Fruit fly (Drosophila melanogaster) whole organism, wandering third instar larva: ENCODE measurements around the gene Atg8a.

ENCODE experiments used
- CG32264 ChIP-seq: fragments of 200-800 bp; sonication (Bioruptor generic); optimal IDR thresholded peaks from 2 replicates; lab custom pipeline; 2016; ENCODE audit warnings: missing biosample characterization, missing genetic modification characterization
- CG9705 ChIP-seq: fragments of 200-800 bp; sonication (Bioruptor generic); optimal IDR thresholded peaks from 2 replicates; lab custom pipeline; 2018; ENCODE audit warnings: missing biosample characterization, mild to moderate bottlenecking, missing genetic modification characterization
- CrebA ChIP-seq: fragments of 200-800 bp; sonication (Bioruptor generic); optimal IDR thresholded peaks from 2 replicates; lab custom pipeline; 2016; ENCODE audit warnings: missing biosample characterization, mild to moderate bottlenecking, missing genetic modification characterization, borderline replicate concordance
- Dfd ChIP-seq: fragments of >200 bp; optimal IDR thresholded peaks from 2 replicates; lab custom pipeline; 2017; ENCODE audit warnings: missing biosample characterization, missing genetic modification characterization
- Dif ChIP-seq: fragments of 200-275, 200-300 bp; sonication (Bioruptor generic); optimal IDR thresholded peaks from 2 replicates; lab custom pipeline; 2018; ENCODE audit warnings: missing biosample characterization, missing genetic modification characterization; ENCODE audit not compliant: partially characterized antibody
- GATAd ChIP-seq: sonication (Bioruptor generic); optimal IDR thresholded peaks from 2 replicates; lab custom pipeline; 2016; ENCODE audit warnings: missing biosample characterization, missing genetic modification characterization
- HLH106 ChIP-seq: fragments of 200-800 bp; optimal IDR thresholded peaks from 3 replicates; lab custom pipeline; 2019; ENCODE audit warnings: missing biosample characterization, mild to moderate bottlenecking, missing genetic modification characterization, moderate library complexity
- Hr78 ChIP-seq: fragments of >200 bp; optimal IDR thresholded peaks from 2 replicates; lab custom pipeline; 2017; ENCODE audit warnings: missing biosample characterization, missing genetic modification characterization
- Hr83 ChIP-seq: fragments of 200-300 bp; sonication (Bioruptor generic); optimal IDR thresholded peaks from 2 replicates; lab custom pipeline; 2016; ENCODE audit warnings: missing biosample characterization, mild to moderate bottlenecking, missing genetic modification characterization, moderate library complexity; ENCODE audit not compliant: poor library complexity, severe bottlenecking
- Mio ChIP-seq: sonication (Bioruptor generic); optimal IDR thresholded peaks from 2 replicates; lab custom pipeline; 2016; ENCODE audit warnings: missing biosample characterization, missing genetic modification characterization
- Myc ChIP-seq: fragments of >200 bp; optimal IDR thresholded peaks from 2 replicates; lab custom pipeline; 2017
- N ChIP-seq: fragments of >200 bp; optimal IDR thresholded peaks from 2 replicates; lab custom pipeline; 2018; ENCODE audit warnings: missing biosample characterization, missing external identifiers, missing genetic modification characterization
- OdsH ChIP-seq: fragments of 200-800 bp; sonication (Bioruptor generic); optimal IDR thresholded peaks from 2 replicates; lab custom pipeline; 2016; ENCODE audit warnings: missing biosample characterization, mild to moderate bottlenecking, missing genetic modification characterization
- Rel ChIP-seq, 2 experiments: fragments of 200-800 bp; sonication (Bioruptor generic) in 1 of 2; optimal IDR thresholded peaks; 2 replicates in 1 of 2; 3 replicates in 1 of 2; lab custom pipeline; 2016 to 2019; ENCODE audit warnings: mild to moderate bottlenecking in 2 of 2, missing biosample characterization in 2 of 2, missing genetic modification characterization in 2 of 2, moderate library complexity in 1 of 2
- Sp1 ChIP-seq: fragments of 200-800 bp; sonication (Bioruptor generic); optimal IDR thresholded peaks from 3 replicates; lab custom pipeline; 2019; ENCODE audit warnings: missing biosample characterization, mild to moderate bottlenecking, missing genetic modification characterization, moderate library complexity
- br ChIP-seq: fragments of 200-800 bp; sonication (Bioruptor generic); optimal IDR thresholded peaks from 2 replicates; lab custom pipeline; 2016; ENCODE audit warnings: missing biosample characterization, missing genetic modification characterization
- dmrt93B ChIP-seq: fragments of 200-800 bp; sonication (Bioruptor generic); optimal IDR thresholded peaks from 2 replicates; lab custom pipeline; 2018; ENCODE audit warnings: missing biosample characterization, mild to moderate bottlenecking, missing genetic modification characterization
- dsf ChIP-seq: sonication (Bioruptor generic); optimal IDR thresholded peaks from 2 replicates; lab custom pipeline; 2016; ENCODE audit warnings: missing biosample characterization, missing genetic modification characterization, borderline replicate concordance
- ey ChIP-seq: fragments of 200-800 bp; sonication (Bioruptor generic); optimal IDR thresholded peaks from 2 replicates; lab custom pipeline; 2016; ENCODE audit warnings: missing biosample characterization, missing genetic modification characterization
- foxo ChIP-seq, 2 experiments: fragments of 200-800 bp; sonication (Bioruptor generic); optimal IDR thresholded peaks; 2 replicates in 1 of 2; 3 replicates in 1 of 2; lab custom pipeline; 2016 to 2017; ENCODE audit warnings: missing biosample characterization in 2 of 2, missing genetic modification characterization in 2 of 2
- fru ChIP-seq: fragments of 200-800 bp; sonication (Bioruptor generic); optimal IDR thresholded peaks from 3 replicates; lab custom pipeline; 2016; ENCODE audit warnings: missing biosample characterization, mild to moderate bottlenecking, missing genetic modification characterization
- h ChIP-seq: fragments of 200-800 bp; sonication (Bioruptor generic); optimal IDR thresholded peaks from 3 replicates; lab custom pipeline; 2016; ENCODE audit warnings: missing biosample characterization, mild to moderate bottlenecking, missing genetic modification characterization
- jim ChIP-seq: fragments of 175-275, 200-325 bp; sonication (Bioruptor generic); optimal IDR thresholded peaks from 2 replicates; lab custom pipeline; 2016; ENCODE audit warnings: missing biosample characterization, mild to moderate bottlenecking, missing genetic modification characterization
- pan ChIP-seq: fragments of >200 bp; optimal IDR thresholded peaks from 2 replicates; lab custom pipeline; 2017
- psq ChIP-seq: fragments of 200-800 bp; sonication (Bioruptor generic); optimal IDR thresholded peaks from 3 replicates; lab custom pipeline; 2017; ENCODE audit warnings: missing biosample characterization, mild to moderate bottlenecking, missing genetic modification characterization, moderate library complexity
- rgr ChIP-seq: fragments of 200-800 bp; sonication (Bioruptor generic); optimal IDR thresholded peaks from 3 replicates; lab custom pipeline; 2016; ENCODE audit warnings: missing biosample characterization, mild to moderate bottlenecking, missing genetic modification characterization
- sage ChIP-seq: fragments of 200-800 bp; sonication (Bioruptor generic); optimal IDR thresholded peaks from 2 replicates; lab custom pipeline; 2016; ENCODE audit warnings: missing biosample characterization, mild to moderate bottlenecking, missing genetic modification characterization
- sv ChIP-seq: fragments of 200-800 bp; sonication (Bioruptor generic); optimal IDR thresholded peaks from 3 replicates; lab custom pipeline; 2016; ENCODE audit warnings: missing biosample characterization, missing genetic modification characterization
- tai ChIP-seq: sonication (Bioruptor generic); optimal IDR thresholded peaks from 2 replicates; lab custom pipeline; 2016; ENCODE audit warnings: missing biosample characterization, missing genetic modification characterization
- woc ChIP-seq: sonication (Bioruptor generic); optimal IDR thresholded peaks from 2 replicates; lab custom pipeline; 2016; ENCODE audit warnings: missing biosample characterization, mild to moderate bottlenecking, missing genetic modification characterization

The Atg8a gene

dm6 chrX:10801827-10802456, 33.8 kb upstream of the Atg8a start:
- TF ChIP-seq pan (lab: Kevin White, UChicago) (no peak), HLH106 (tag; lab: Kevin White, UChicago) (no peak), CrebA (GFP tag; lab: Kevin White, UChicago) (no peak), CG9705 (GFP tag; lab: Kevin White, UChicago) (no peak), CG32264 (no peak), Rel (GFP tag; optimal IDR thresholded peaks at IDR 0.05; lab: Kevin White, UChicago) (no peak), Rel (tag; optimal IDR thresholded peaks at IDR 0.05; lab: Kevin White, UChicago) (no peak), Hr83 (GFP tag; lab: Kevin White, UChicago) (no peak), foxo (GFP tag; optimal IDR thresholded peaks at IDR 0.05; lab: Kevin White, UChicago) (no peak), Hr78 (GFP tag; lab: Kevin White, UChicago) (no peak)
- TF ChIP-seq, all 38 proteins: peak for 0

DNA sequence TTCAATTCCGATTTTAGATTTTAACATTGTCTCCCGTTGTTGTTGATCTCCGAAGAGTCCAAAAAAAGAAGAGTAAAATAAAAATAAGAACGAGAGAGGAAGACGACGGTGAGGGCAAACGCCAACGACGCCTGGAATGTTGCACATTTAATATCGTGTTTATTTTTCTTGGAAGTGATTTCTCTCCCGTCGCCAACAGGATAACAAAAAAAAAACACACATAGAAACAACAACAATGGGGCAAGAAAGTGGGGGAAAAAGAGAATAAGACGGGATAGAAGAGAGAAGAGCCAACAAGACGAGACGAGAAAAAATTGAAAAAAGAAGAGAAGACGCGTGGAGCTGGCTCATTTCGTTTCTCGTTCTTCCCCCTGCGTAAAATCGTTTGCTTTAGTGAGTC, 32.9 kb upstream of the Atg8a start:
- TF ChIP-seq Rel (GFP tag; optimal IDR thresholded peaks at IDR 0.05; lab: Kevin White, UChicago) = no peak
- peak; percentile 33 for TF ChIP-seq Rel (tag; optimal IDR thresholded peaks at IDR 0.05; lab: Kevin White, UChicago)
- peak; percentile 0 for TF ChIP-seq Dif (GFP tag; lab: Kevin White, UChicago)
- TF ChIP-seq rgr (GFP tag; lab: Kevin White, UChicago) = no peak
- peak; percentile 73 for TF ChIP-seq psq (GFP tag; lab: Kevin White, UChicago)

DNA sequence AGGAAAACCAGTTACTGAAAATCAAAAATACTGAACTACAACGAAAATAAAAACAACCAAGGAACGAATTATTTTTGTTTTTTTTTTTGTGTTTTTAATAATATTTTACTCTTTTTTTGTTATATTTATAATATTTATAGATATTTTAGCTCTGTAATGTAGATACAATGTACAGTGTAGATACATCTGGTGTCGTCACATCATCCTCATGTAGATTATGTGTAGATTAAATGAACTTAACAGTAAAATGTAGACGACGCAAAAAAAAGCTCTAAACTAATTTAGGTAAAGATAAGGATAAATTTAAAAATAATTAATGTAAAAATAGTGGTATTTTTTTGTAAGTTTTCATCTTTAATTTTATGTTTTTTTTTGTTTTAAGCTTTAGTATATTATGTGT, 21.1 kb upstream of the Atg8a start:
- TF ChIP-seq h (GFP tag; lab: Kevin White, UChicago) (no peak), GATAd (GFP tag; lab: Kevin White, UChicago) (no peak), Dfd (no peak), Hr83 (GFP tag; lab: Kevin White, UChicago) (no peak), pan (lab: Kevin White, UChicago) (no peak), sv (GFP tag; lab: Kevin White, UChicago) (no peak), jim (GFP tag; lab: Kevin White, UChicago) (no peak), woc (GFP tag; lab: Kevin White, UChicago) (no peak), N (no peak), psq (GFP tag; lab: Kevin White, UChicago) (no peak), Rel (GFP tag; optimal IDR thresholded peaks at IDR 0.05; lab: Kevin White, UChicago) (no peak), Rel (tag; optimal IDR thresholded peaks at IDR 0.05; lab: Kevin White, UChicago) (no peak), ey (GFP tag; lab: Kevin White, UChicago) (no peak), br (GFP tag; lab: Kevin White, UChicago) (no peak), sage (no peak), OdsH (GFP tag; lab: Kevin White, UChicago) (no peak), HLH106 (tag; lab: Kevin White, UChicago) (no peak), Mio (GFP tag; lab: Kevin White, UChicago) (no peak), dmrt93B (GFP tag; lab: Kevin White, UChicago) (no peak), fru (GFP tag; lab: Kevin White, UChicago) (no peak)

- TF ChIP-seq psq (GFP tag; lab: Kevin White, UChicago) (no peak), GATAd (GFP tag; lab: Kevin White, UChicago) (no peak), jim (GFP tag; lab: Kevin White, UChicago) (no peak), Dfd (no peak), Dif (GFP tag; lab: Kevin White, UChicago) (no peak), tai (GFP tag; lab: Kevin White, UChicago) (no peak), woc (GFP tag; lab: Kevin White, UChicago) (no peak), dsf (GFP tag; lab: Kevin White, UChicago) (no peak), Mio (GFP tag; lab: Kevin White, UChicago) (no peak), pan (lab: Kevin White, UChicago) (no peak)
Measured at dm6 chrX:10787352-10787751, 19.2 kb upstream of the Atg8a start.

DNA sequence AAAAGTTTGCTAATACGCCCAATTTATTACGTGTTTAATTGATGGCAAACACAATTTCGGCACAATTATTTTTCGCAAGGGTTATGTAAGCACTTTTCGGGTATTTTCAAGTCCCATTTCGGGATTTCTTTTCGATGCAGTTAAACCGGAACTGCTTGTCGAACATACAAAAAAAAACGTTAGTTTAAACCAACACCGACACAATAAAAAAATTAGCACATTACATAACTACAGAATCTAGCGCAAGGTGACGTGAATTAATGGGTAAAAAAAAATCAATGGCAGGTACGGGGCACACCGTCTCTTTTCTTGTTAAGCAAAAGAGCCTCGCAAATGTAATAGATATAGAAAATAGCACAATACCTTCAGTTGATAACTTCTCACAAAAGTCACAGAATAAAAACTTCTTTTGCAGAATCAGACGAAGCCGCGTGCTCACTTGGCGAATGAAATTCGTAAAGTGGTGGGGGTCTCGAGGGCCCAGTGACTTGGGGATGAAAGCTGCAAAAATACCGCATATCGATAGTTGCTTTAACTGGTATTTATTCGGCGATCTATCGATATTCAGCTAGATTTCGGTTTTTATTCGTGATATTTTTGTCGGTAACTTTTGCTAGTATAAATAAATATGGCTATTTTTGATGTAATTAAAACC, 18.4 kb upstream of the Atg8a start, which contains the start of the genes Ant2 and sesB:
Gene Ant2 (minus strand): TSS at position 465 of the 655 bp plus-strand sequence.
Gene sesB (minus strand): TSS at position 516 of the 655 bp plus-strand sequence.
- no peak for TF ChIP-seq Rel (GFP tag; optimal IDR thresholded peaks at IDR 0.05; lab: Kevin White, UChicago)
- peak; percentile 6 for TF ChIP-seq Rel (tag; optimal IDR thresholded peaks at IDR 0.05; lab: Kevin White, UChicago)
- no peak for TF ChIP-seq N
- TF ChIP-seq Myc = no peak
- TF ChIP-seq dmrt93B (GFP tag; lab: Kevin White, UChicago) = no peak
- no peak for TF ChIP-seq Sp1
- TF ChIP-seq Dif (GFP tag; lab: Kevin White, UChicago) = peak; percentile 62
